Fruit fly (Drosophila melanogaster) whole organism, embryonic: ENCODE results near the gene CG15142.

Source experiments
- CG11247 ChIP-seq: fragments of 200-800 bp; sonication (Bioruptor generic); IDR thresholded peaks from 2 replicates; pipeline ENCODE4 v1.3.6; 2022; ENCODE audit warnings: missing biosample characterization, missing genetic modification characterization
- CG12942 ChIP-seq: fragments of 200-800 bp; sonication (Bioruptor generic); optimal IDR thresholded peaks from 3 replicates; lab custom pipeline; 2016; ENCODE audit warnings: missing biosample characterization, missing genetic modification characterization
- CG13287 ChIP-seq: fragments of 200-800 bp; sonication (Bioruptor generic); IDR thresholded peaks from 2 replicates; pipeline ENCODE4 v1.3.6; 2022; ENCODE audit warnings: missing biosample characterization, missing genetic modification characterization; ENCODE audit not compliant: partially characterized antibody
- CG13424 ChIP-seq: fragments of 200-800 bp; sonication (Bioruptor generic); optimal IDR thresholded peaks from 2 replicates; lab custom pipeline; 2019; ENCODE audit warnings: missing biosample characterization, mild to moderate bottlenecking, missing genetic modification characterization, moderate library complexity
- CG14667 ChIP-seq: fragments of 200-800 bp; sonication (Bioruptor generic); IDR thresholded peaks from 2 replicates; pipeline ENCODE4 v1.3.6; 2022; ENCODE audit warnings: missing biosample characterization, missing genetic modification characterization
- CG14710 ChIP-seq: fragments of 200-800 bp; sonication (Bioruptor generic); optimal IDR thresholded peaks from 3 replicates; lab custom pipeline; 2019; ENCODE audit warnings: missing biosample characterization, mild to moderate bottlenecking, missing genetic modification characterization, moderate library complexity
- CG1529 ChIP-seq: fragments of 200-800 bp; sonication (Bioruptor generic); optimal IDR thresholded peaks from 3 replicates; lab custom pipeline; 2018; ENCODE audit warnings: missing biosample characterization, missing genetic modification characterization
- CG15479 ChIP-seq: fragments of 200-800 bp; sonication (Bioruptor generic); optimal IDR thresholded peaks from 3 replicates; lab custom pipeline; 2019; ENCODE audit warnings: missing biosample characterization, mild to moderate bottlenecking, missing genetic modification characterization, moderate library complexity
- CG16813 ChIP-seq: fragments of 200-800 bp; sonication (Bioruptor generic); IDR thresholded peaks from 3 replicates; pipeline ENCODE4 v1.3.6; 2022; ENCODE audit warnings: missing biosample characterization, missing genetic modification characterization; ENCODE audit not compliant: partially characterized antibody
- CG18011 ChIP-seq: fragments of 200-800 bp; sonication (Bioruptor generic); optimal IDR thresholded peaks from 2 replicates; lab custom pipeline; 2017; ENCODE audit warnings: missing biosample characterization, missing genetic modification characterization, mild to moderate bottlenecking, moderate library complexity, missing genotype
- CG18262 ChIP-seq: fragments of 200-800 bp; optimal IDR thresholded peaks from 3 replicates; lab custom pipeline; 2019; ENCODE audit warnings: missing biosample characterization, mild to moderate bottlenecking, missing genetic modification characterization, moderate library complexity
- CG2712 ChIP-seq: fragments of 200-800 bp; optimal IDR thresholded peaks from 3 replicates; lab custom pipeline; 2019; ENCODE audit warnings: missing biosample characterization, mild to moderate bottlenecking, missing genetic modification characterization, moderate library complexity
- CG3163 ChIP-seq: fragments of 200-800 bp; sonication (Bioruptor generic); optimal IDR thresholded peaks from 3 replicates; lab custom pipeline; 2016; ENCODE audit warnings: missing biosample characterization, missing genetic modification characterization
- CG34224 ChIP-seq: fragments of 200-800 bp; sonication (Bioruptor generic); IDR thresholded peaks from 3 replicates; pipeline ENCODE4 v1.3.6; 2022; ENCODE audit warnings: missing biosample characterization, missing genetic modification characterization; ENCODE audit not compliant: partially characterized antibody
- CG3838 ChIP-seq: fragments of 200-800 bp; sonication (Bioruptor generic); optimal IDR thresholded peaks from 3 replicates; lab custom pipeline; 2016; ENCODE audit warnings: missing biosample characterization, missing genetic modification characterization
- CG4282 ChIP-seq: fragments of 200-800 bp; sonication (Bioruptor generic); optimal IDR thresholded peaks from 2 replicates; lab custom pipeline; 2016; ENCODE audit warnings: missing biosample characterization, missing genetic modification characterization
- CG7745 ChIP-seq: fragments of 200-800 bp; sonication (Bioruptor generic); optimal IDR thresholded peaks from 2 replicates; lab custom pipeline; 2018; ENCODE audit warnings: missing biosample characterization, mild to moderate bottlenecking, missing genetic modification characterization, moderate library complexity
- CG7987 ChIP-seq: fragments of 200-800 bp; sonication (Bioruptor generic); optimal IDR thresholded peaks from 2 replicates; lab custom pipeline; 2018; ENCODE audit warnings: missing biosample characterization, mild to moderate bottlenecking, missing genetic modification characterization, moderate library complexity
- CG8089 ChIP-seq: fragments of 200-800 bp; sonication (Bioruptor generic); optimal IDR thresholded peaks from 3 replicates; lab custom pipeline; 2016; ENCODE audit warnings: missing biosample characterization, missing genetic modification characterization
- CG9876 ChIP-seq: fragments of 200-800 bp; sonication (Bioruptor generic); optimal IDR thresholded peaks from 2 replicates; lab custom pipeline; 2016; ENCODE audit warnings: missing biosample characterization, missing genetic modification characterization
- Camta ChIP-seq: fragments of 200-800 bp; sonication (Bioruptor generic); optimal IDR thresholded peaks from 2 replicates; lab custom pipeline; 2016; ENCODE audit warnings: missing biosample characterization, missing genetic modification characterization
- CrebB ChIP-seq: fragments of 200-800 bp; sonication (Bioruptor generic); optimal IDR thresholded peaks from 3 replicates; lab custom pipeline; 2018; ENCODE audit warnings: missing biosample characterization, mild to moderate bottlenecking, missing genetic modification characterization
- Dbx ChIP-seq: fragments of 200-800 bp; sonication (Bioruptor generic); IDR thresholded peaks from 3 replicates; pipeline ENCODE4 v1.3.6; 2022; ENCODE audit warnings: missing biosample characterization, missing genetic modification characterization
- E2f2 ChIP-seq: fragments of 200-800 bp; sonication (Bioruptor generic); IDR thresholded peaks from 2 replicates; pipeline ENCODE4 v1.3.6; 2022; ENCODE audit warnings: missing biosample characterization, missing genetic modification characterization
- Gsc ChIP-seq: fragments of 200-800 bp; sonication (Bioruptor generic); IDR thresholded peaks from 2 replicates; pipeline ENCODE4 v1.3.6; 2022; ENCODE audit warnings: missing biosample characterization, missing genetic modification characterization
- HLH54F ChIP-seq: fragments of 200-800 bp; sonication (Bioruptor generic); optimal IDR thresholded peaks from 3 replicates; lab custom pipeline; 2016; ENCODE audit warnings: missing biosample characterization, missing genetic modification characterization
- HLHmδ ChIP-seq: fragments of 200-800 bp; sonication (Bioruptor generic); optimal IDR thresholded peaks from 2 replicates; lab custom pipeline; 2018; ENCODE audit warnings: missing biosample characterization, mild to moderate bottlenecking, missing genetic modification characterization, moderate library complexity
- Hr78 ChIP-seq, 2 experiments: fragments of 200-800 bp in 1 of 2; fragments of >200 bp in 1 of 2; sonication (Bioruptor generic) in 1 of 2; optimal IDR thresholded peaks; 2 replicates each; lab custom pipeline; 2017 to 2019; ENCODE audit warnings: missing biosample characterization in 2 of 2, missing genetic modification characterization in 2 of 2, mild to moderate bottlenecking in 1 of 2, moderate library complexity in 1 of 2
- Jarid2 ChIP-seq: fragments of 200-800 bp; sonication (Bioruptor generic); optimal IDR thresholded peaks from 3 replicates; lab custom pipeline; 2017; ENCODE audit warnings: mild to moderate bottlenecking, missing biosample characterization, missing genetic modification reagents, missing genetic modification characterization
- Nf-YC ChIP-seq: fragments of 200-800 bp; optimal IDR thresholded peaks from 3 replicates; lab custom pipeline; 2019; ENCODE audit warnings: missing biosample characterization, mild to moderate bottlenecking, missing genetic modification characterization, moderate library complexity
- Optix ChIP-seq: fragments of 200-800 bp; sonication (Bioruptor generic); IDR thresholded peaks from 3 replicates; pipeline ENCODE4 v1.3.6; 2022; ENCODE audit warnings: missing biosample characterization, missing genetic modification characterization
- Pdp1 ChIP-seq, 2 experiments: fragments of 200-800 bp; sonication (Bioruptor generic); optimal IDR thresholded peaks; 3 replicates each; lab custom pipeline; 2016; ENCODE audit warnings: missing biosample characterization in 2 of 2, missing genetic modification characterization in 2 of 2, mild to moderate bottlenecking in 1 of 2, moderate library complexity in 1 of 2
- Tbp ChIP-seq: fragments of >200 bp; optimal IDR thresholded peaks from 2 replicates; lab custom pipeline; 2018; ENCODE audit warnings: missing biosample characterization, missing genetic modification characterization
- YL-1 ChIP-seq: fragments of 200-800 bp; sonication (Bioruptor generic); optimal IDR thresholded peaks from 3 replicates; lab custom pipeline; 2017; ENCODE audit warnings: missing biosample characterization, mild to moderate bottlenecking, missing genetic modification characterization
- al ChIP-seq: fragments of 200-800 bp; sonication (Bioruptor generic); IDR thresholded peaks from 2 replicates; pipeline ENCODE4 v1.3.6; 2022; ENCODE audit warnings: missing biosample characterization, missing genetic modification characterization
- bab2 ChIP-seq: fragments of 200-800 bp; sonication (Bioruptor generic); optimal IDR thresholded peaks from 2 replicates; lab custom pipeline; 2016; ENCODE audit warnings: missing biosample characterization, missing genetic modification characterization
- cad ChIP-seq: fragments of >200 bp; optimal IDR thresholded peaks from 2 replicates; lab custom pipeline; 2017; ENCODE audit warnings: missing biosample characterization, missing genetic modification characterization
- chn ChIP-seq: fragments of 200-800 bp; sonication (Bioruptor generic); optimal IDR thresholded peaks from 2 replicates; lab custom pipeline; 2016; ENCODE audit warnings: missing biosample characterization, missing genetic modification characterization
- ems ChIP-seq: fragments of 200-800 bp; sonication (Bioruptor generic); optimal IDR thresholded peaks from 3 replicates; lab custom pipeline; 2016; ENCODE audit warnings: missing biosample characterization, missing genetic modification characterization
- gem ChIP-seq: fragments of 200-800 bp; sonication (Bioruptor generic); optimal IDR thresholded peaks from 2 replicates; lab custom pipeline; 2019; ENCODE audit warnings: missing biosample characterization, mild to moderate bottlenecking, missing genetic modification characterization, moderate library complexity
- lilli ChIP-seq: fragments of 200-800 bp; sonication (Bioruptor generic); optimal IDR thresholded peaks from 3 replicates; lab custom pipeline; 2016; ENCODE audit warnings: missing biosample characterization, missing genetic modification characterization
- lmd ChIP-seq: fragments of 200-800 bp; sonication (Bioruptor generic); IDR thresholded peaks from 2 replicates; pipeline ENCODE4 v1.3.6; 2022; ENCODE audit warnings: missing biosample characterization, missing genetic modification characterization
- mam ChIP-seq: fragments of 200-800 bp; sonication (Bioruptor generic); optimal IDR thresholded peaks from 3 replicates; lab custom pipeline; 2016; ENCODE audit warnings: missing biosample characterization, missing genetic modification characterization
- mirr ChIP-seq: fragments of 200-800 bp; sonication (Bioruptor generic); optimal IDR thresholded peaks from 3 replicates; lab custom pipeline; 2018; ENCODE audit warnings: missing biosample characterization, mild to moderate bottlenecking, missing genetic modification characterization
- nerfin-1 ChIP-seq: fragments of 200-800 bp; sonication (Bioruptor generic); optimal IDR thresholded peaks from 3 replicates; lab custom pipeline; 2019; ENCODE audit warnings: missing biosample characterization, mild to moderate bottlenecking, missing genetic modification characterization, moderate library complexity
- phol ChIP-seq: fragments of 200-800 bp; sonication (Bioruptor generic); optimal IDR thresholded peaks from 3 replicates; lab custom pipeline; 2018; ENCODE audit warnings: missing biosample characterization, mild to moderate bottlenecking, missing genetic modification characterization, moderate library complexity
- pum ChIP-seq: fragments of 200-800 bp; sonication (Bioruptor generic); optimal IDR thresholded peaks from 2 replicates; lab custom pipeline; 2016; ENCODE audit warnings: missing biosample characterization, missing genetic modification characterization
- ro ChIP-seq: fragments of 200-800 bp; sonication (Bioruptor generic); IDR thresholded peaks from 2 replicates; pipeline ENCODE4 v1.3.6; 2022; ENCODE audit warnings: missing biosample characterization, missing genetic modification characterization
- so ChIP-seq: fragments of 200-800 bp; sonication (Bioruptor generic); IDR thresholded peaks from 3 replicates; pipeline ENCODE4 v1.3.6; 2022; ENCODE audit warnings: missing biosample characterization, missing genetic modification characterization

CG15142 gene

DNA sequence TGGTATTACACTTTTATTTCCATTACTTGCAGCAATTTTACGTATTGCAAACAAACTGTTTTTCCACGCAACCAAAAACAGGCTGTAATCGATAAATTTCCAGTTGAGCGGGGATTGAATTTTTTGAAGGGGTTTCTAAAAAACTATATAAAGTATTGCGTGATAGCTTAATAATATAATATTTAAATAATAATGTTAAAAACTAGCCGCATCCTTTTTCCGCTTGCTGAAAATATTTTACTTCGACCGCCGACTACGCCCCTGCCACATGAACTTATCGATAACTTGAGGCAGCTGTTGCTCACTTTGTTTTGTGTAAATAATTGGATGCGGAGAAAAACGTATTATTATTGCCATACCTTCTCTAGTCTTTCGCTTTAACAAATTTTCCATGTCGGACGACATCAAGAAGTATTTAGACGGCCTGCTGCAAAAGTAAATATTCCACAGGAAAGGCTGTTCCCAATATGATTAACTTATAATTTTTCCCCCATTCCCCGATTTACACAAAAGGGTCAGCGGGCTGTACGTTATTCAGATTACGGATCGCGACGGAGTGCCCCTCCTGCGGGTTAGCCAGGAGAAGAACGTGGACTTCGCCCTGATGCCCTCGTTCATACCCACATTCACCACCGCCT, 17.6 kb downstream of the CG15142 start, which contains the start of the genes fws and Lamtor3 (continued):
- TF ChIP-seq CG15479 (peak; percentile 26), CG18262 (tag; lab: Kevin White, UChicago) (peak; percentile 98), CG4282 (GFP tag; lab: Kevin White, UChicago) (peak; percentile 44), cad (no peak), CG13287 (GFP tag; lab: Robert Waterston, UW) (peak; percentile 78), CG16813 (GFP tag; lab: Robert Waterston, UW) (peak; percentile 52), lmd (GFP tag; lab: Robert Waterston, UW) (peak; percentile 100), CG11247 (GFP tag; lab: Robert Waterston, UW) (peak; percentile 99), bab2 (GFP tag; lab: Kevin White, UChicago) (peak; percentile 95), CG2712 (tag; lab: Kevin White, UChicago) (peak; percentile 98), YL-1 (GFP tag; lab: Kevin White, UChicago) (peak; percentile 92), CG7745 (tag; lab: Kevin White, UChicago) (peak; percentile 52), Camta (peak; percentile 71), HLH54F (GFP tag; lab: Kevin White, UChicago) (peak; percentile 92), gem (tag; lab: Kevin White, UChicago) (peak; percentile 100), mam (GFP tag; lab: Kevin White, UChicago) (peak; percentile 87), Dbx (GFP tag; lab: Robert Waterston, UW) (peak; percentile 99), CG18011 (GFP tag; lab: Kevin White, UChicago) (peak; percentile 93), CG13424 (peak; percentile 97), chn (GFP tag; lab: Kevin White, UChicago) (peak; percentile 92), HLHmδ (GFP tag; lab: Kevin White, UChicago) (no peak), E2f2 (GFP tag; lab: Robert Waterston, UW) (peak; percentile 90), pum (peak; percentile 68), Pdp1 (GFP tag; optimal IDR thresholded peaks at IDR 0.05; lab: Kevin White, UChicago) (peak; percentile 83 to 85), CG7987 (GFP tag; lab: Kevin White, UChicago) (peak; percentile 95), CG1529 (GFP tag; lab: Kevin White, UChicago) (peak; percentile 97), al (GFP tag; lab: Robert Waterston, UW) (peak; percentile 99), Nf-YC (tag; lab: Kevin White, UChicago) (peak; percentile 68), so (peak; percentile 99), CrebB (tag; lab: Kevin White, UChicago) (peak; percentile 95), CG3838 (GFP tag; lab: Kevin White, UChicago) (peak; percentile 87), Optix (GFP tag; lab: Robert Waterston, UW) (peak; percentile 99), Hr78 (GFP tag; optimal IDR thresholded peaks at IDR 0.05; lab: Kevin White, UChicago) (no peak), lilli (GFP tag; lab: Kevin White, UChicago) (peak; percentile 97), mirr (GFP tag; lab: Kevin White, UChicago) (peak; percentile 56), Tbp (GFP tag; lab: Kevin White, UChicago) (no peak), ems (GFP tag; lab: Kevin White, UChicago) (peak; percentile 90), Jarid2 (GFP tag; lab: Kevin White, UChicago) (peak; percentile 88), CG14667 (GFP tag; lab: Robert Waterston, UW) (peak; percentile 99), nerfin-1 (tag; lab: Kevin White, UChicago) (peak; percentile 93), CG34224 (GFP tag; lab: Robert Waterston, UW) (peak; percentile 78), CG14710 (tag; lab: Kevin White, UChicago) (peak; percentile 95), ro (peak; percentile 97), Gsc (GFP tag; lab: Robert Waterston, UW) (peak; percentile 97), phol (tag; lab: Kevin White, UChicago) (peak; percentile 98), CG12942 (GFP tag; lab: Kevin White, UChicago) (peak; percentile 96), CG8089 (peak; percentile 68), CG9876 (peak; percentile 60), CG3163 (GFP tag; lab: Kevin White, UChicago) (peak; percentile 58)
